Worm (Caenorhabditis elegans) whole organism, midembryonic: ENCODE measurements around the gene C23H3.5.

Experiments
- T22C8.4 ChIP-seq: fragments of 200-800 bp; sonication (Bioruptor generic); IDR thresholded peaks from 2 replicates; pipeline ENCODE4 v1.3.6; 2022; ENCODE audit warnings: missing genetic modification characterization, missing compliant biosample characterization
- cog-1 ChIP-seq: sonication (generic microtip); optimal IDR thresholded peaks from 2 replicates; lab custom pipeline; 2016; ENCODE audit warnings: missing genetic modification characterization, missing compliant biosample characterization
- flt-1 ChIP-seq: fragments of 200-800 bp; sonication (Bioruptor generic); IDR thresholded peaks from 2 replicates; pipeline ENCODE4 v1.3.6; 2022; ENCODE audit warnings: missing genetic modification characterization, missing compliant biosample characterization
- klf-2 ChIP-seq: fragments of 200-800 bp; sonication (Bioruptor generic); conservative IDR thresholded peaks from 2 replicates; pipeline ENCODE4 v1.3.6; 2022; ENCODE audit warnings: missing genetic modification reagents, missing genetic modification characterization, missing compliant biosample characterization
- ztf-23 ChIP-seq: fragments of 200-800 bp; sonication (Bioruptor generic); IDR thresholded peaks from 2 replicates; pipeline ENCODE4 v1.3.6; 2022; ENCODE audit warnings: missing genetic modification reagents, missing genetic modification characterization, missing compliant biosample characterization
- ztf-29 ChIP-seq: fragments of 200-800 bp; sonication (Bioruptor generic); IDR thresholded peaks from 2 replicates; pipeline ENCODE4 v1.3.6; 2022; ENCODE audit warnings: missing genetic modification reagents, missing genetic modification characterization, missing compliant biosample characterization

ce11 chrII:11783-12182, 35.6 kb upstream of the C23H3.5 start, which contains the start of gene best-4:
- TF ChIP-seq ztf-23 (no peak), cog-1 (tag; lab: Kevin White, UChicago) (no peak), ztf-29 (no peak), flt-1 (no peak), T22C8.4 (GFP tag; lab: Robert Waterston, UW) (no peak), klf-2 (no peak)
